Worm (Caenorhabditis elegans) whole organism, young adult: Measurements from ENCODE around the gene try-11.

Source experiments
- B0019.2 ChIP-seq: fragments of 200-800 bp; sonication (Bioruptor generic); conservative IDR thresholded peaks from 2 replicates; pipeline ENCODE4 v1.3.6; 2022; ENCODE audit warnings: missing genetic modification reagents, missing genetic modification characterization, missing compliant biosample characterization
- F33H1.4 ChIP-seq: fragments of 200-800 bp; sonication (Bioruptor generic); IDR thresholded peaks from 2 replicates; pipeline ENCODE4 v1.3.6; 2022; ENCODE audit warnings: missing genetic modification reagents, missing genetic modification characterization, missing compliant biosample characterization
- F39B2.1 ChIP-seq: fragments of 200-800 bp; sonication (Bioruptor generic); IDR thresholded peaks from 2 replicates; pipeline ENCODE4 v1.3.6; 2022; ENCODE audit warnings: missing genetic modification reagents, missing genetic modification characterization, missing compliant biosample characterization
- F57A8.1 ChIP-seq: fragments of 200-800 bp; sonication (Bioruptor generic); optimal IDR thresholded peaks from 2 replicates; lab custom pipeline; 2018; ENCODE audit warnings: mild to moderate bottlenecking, missing genetic modification characterization, moderate library complexity, missing compliant biosample characterization
- K11D2.4 ChIP-seq: fragments of 200-800 bp; sonication (Bioruptor generic); IDR thresholded peaks from 2 replicates; pipeline ENCODE4 v1.3.6; 2022; ENCODE audit warnings: missing genetic modification reagents, missing genetic modification characterization, missing compliant biosample characterization
- T07F8.4 ChIP-seq: sonication (generic microtip); optimal IDR thresholded peaks from 2 replicates; lab custom pipeline; 2016; ENCODE audit warnings: mild to moderate bottlenecking, missing genetic modification characterization, moderate library complexity, missing compliant biosample characterization
- T26A5.8 ChIP-seq: sonication (generic microtip); optimal IDR thresholded peaks from 2 replicates; lab custom pipeline; 2016; ENCODE audit warnings: missing genetic modification characterization, missing compliant biosample characterization
- Y56A3A.18 ChIP-seq: fragments of 200-800 bp; sonication (Bioruptor generic); IDR thresholded peaks from 2 replicates; pipeline ENCODE4 v1.3.6; 2022; ENCODE audit warnings: missing genetic modification reagents, missing genetic modification characterization, missing compliant biosample characterization
- Y79H2A.3 ChIP-seq: fragments of 200-800 bp; sonication (Bioruptor generic); conservative IDR thresholded peaks from 2 replicates; pipeline ENCODE4 v1.3.6; 2022; ENCODE audit warnings: missing genetic modification reagents, missing genetic modification characterization, missing compliant biosample characterization
- Y95B8A.8 ChIP-seq: fragments of 200-800 bp; sonication (Bioruptor generic); IDR thresholded peaks from 2 replicates; pipeline ENCODE4 v1.3.6; 2022; ENCODE audit warnings: missing genetic modification reagents, missing genetic modification characterization, missing compliant biosample characterization
- ZK185.1 ChIP-seq: sonication (generic microtip); optimal IDR thresholded peaks from 2 replicates; lab custom pipeline; 2016; ENCODE audit warnings: mild to moderate bottlenecking, missing genetic modification characterization, missing compliant biosample characterization; ENCODE audit not compliant: poor library complexity, severe bottlenecking
- akir-1 ChIP-seq: fragments of 200-800 bp; sonication (Bioruptor generic); optimal IDR thresholded peaks from 2 replicates; lab custom pipeline; 2018; ENCODE audit warnings: mild to moderate bottlenecking, missing genetic modification characterization, moderate library complexity, missing compliant biosample characterization
- aptf-3 ChIP-seq: fragments of 200-800 bp; sonication (Bioruptor generic); IDR thresholded peaks from 2 replicates; pipeline ENCODE4 v1.3.6; 2022; ENCODE audit warnings: missing genetic modification characterization, missing compliant biosample characterization
- atf-7 ChIP-seq: sonication (generic microtip); optimal IDR thresholded peaks from 2 replicates; lab custom pipeline; 2017; ENCODE audit warnings: mild to moderate bottlenecking, missing genetic modification characterization, missing compliant biosample characterization
- attf-3 ChIP-seq: fragments of 200-800 bp; sonication (Bioruptor generic); conservative IDR thresholded peaks from 2 replicates; pipeline ENCODE4 v1.3.6; 2022; ENCODE audit warnings: missing genetic modification reagents, missing genetic modification characterization, missing compliant biosample characterization
- attf-5 ChIP-seq: fragments of 200-800 bp; sonication (Bioruptor generic); optimal IDR thresholded peaks from 2 replicates; lab custom pipeline; 2018; ENCODE audit warnings: mild to moderate bottlenecking, missing genetic modification characterization, missing compliant biosample characterization
- attf-6 ChIP-seq: fragments of 200-800 bp; sonication (Bioruptor generic); IDR thresholded peaks from 2 replicates; pipeline ENCODE4 v1.3.6; 2022; ENCODE audit warnings: missing genetic modification reagents, missing genetic modification characterization, missing compliant biosample characterization
- ccch-3 ChIP-seq: fragments of 200-800 bp; sonication (Bioruptor generic); optimal IDR thresholded peaks from 2 replicates; lab custom pipeline; 2018; ENCODE audit warnings: mild to moderate bottlenecking, missing genetic modification characterization, missing compliant biosample characterization
- cebp-1 ChIP-seq, 2 experiments: fragments of 200-800 bp in 1 of 2; sonication (Bioruptor generic) in 1 of 2; sonication (generic microtip) in 1 of 2; IDR thresholded peaks in 1 of 2; optimal IDR thresholded peaks in 1 of 2; 2 replicates each; pipeline versions ENCODE4 v1.3.6 to Lab custom; 2017 to 2022; ENCODE audit warnings: missing compliant biosample characterization in 2 of 2, missing genetic modification characterization in 2 of 2, mild to moderate bottlenecking in 1 of 2, missing genetic modification reagents in 1 of 2, moderate library complexity in 1 of 2
- ceh-100 ChIP-seq: fragments of 200-800 bp; sonication (Bioruptor generic); IDR thresholded peaks from 2 replicates; pipeline ENCODE4 v1.3.6; 2022; ENCODE audit warnings: missing genetic modification reagents, missing genetic modification characterization, missing compliant biosample characterization
- chd-7 ChIP-seq: sonication (generic microtip); optimal IDR thresholded peaks from 2 replicates; lab custom pipeline; 2016; ENCODE audit warnings: mild to moderate bottlenecking, missing genetic modification characterization, moderate library complexity, missing compliant biosample characterization
- egl-18 ChIP-seq: fragments of 200-800 bp; sonication (Bioruptor generic); IDR thresholded peaks from 2 replicates; pipeline ENCODE4 v1.3.6; 2022; ENCODE audit warnings: missing genetic modification reagents, missing genetic modification characterization, missing compliant biosample characterization
- fkh-3 ChIP-seq: sonication (generic microtip); optimal IDR thresholded peaks from 2 replicates; lab custom pipeline; 2016; ENCODE audit warnings: mild to moderate bottlenecking, missing genetic modification characterization, missing compliant biosample characterization
- gei-17 ChIP-seq: fragments of 200-800 bp; sonication (Bioruptor generic); optimal IDR thresholded peaks from 2 replicates; lab custom pipeline; 2018; ENCODE audit warnings: mild to moderate bottlenecking, missing genetic modification characterization, missing compliant biosample characterization
- hlh-12 ChIP-seq: sonication (generic microtip); optimal IDR thresholded peaks from 2 replicates; lab custom pipeline; 2016; ENCODE audit warnings: missing genetic modification characterization, missing compliant biosample characterization
- hlh-26 ChIP-seq: fragments of 200-800 bp; sonication (Bioruptor generic); conservative IDR thresholded peaks from 2 replicates; pipeline ENCODE4 v1.3.6; 2022; ENCODE audit warnings: missing genetic modification reagents, missing genetic modification characterization, missing compliant biosample characterization
- lin-40 ChIP-seq: sonication (generic microtip); optimal IDR thresholded peaks from 2 replicates; lab custom pipeline; 2016; ENCODE audit warnings: missing genetic modification characterization, mild to moderate bottlenecking, missing compliant biosample characterization, missing genotype, missing genetic modification reagents
- madf-8 ChIP-seq: fragments of 200-800 bp; sonication (Bioruptor generic); conservative IDR thresholded peaks from 2 replicates; pipeline ENCODE4 v1.3.6; 2022; ENCODE audit warnings: missing genetic modification reagents, missing genetic modification characterization, missing compliant biosample characterization
- mel-28 ChIP-seq: sonication (generic microtip); optimal IDR thresholded peaks from 2 replicates; lab custom pipeline; 2016; ENCODE audit warnings: borderline replicate concordance, mild to moderate bottlenecking, missing genetic modification characterization, missing compliant biosample characterization
- nfya-1 ChIP-seq: sonication (generic microtip); optimal IDR thresholded peaks from 2 replicates; lab custom pipeline; 2017; ENCODE audit warnings: antibody characterized with exemption, missing compliant biosample characterization, missing genetic modification characterization, borderline replicate concordance; ENCODE audit not compliant: insufficient read depth
- nfyb-1 ChIP-seq: fragments of 200-800 bp; sonication (Bioruptor generic); IDR thresholded peaks from 2 replicates; pipeline ENCODE4 v1.3.6; 2022; ENCODE audit warnings: missing genetic modification reagents, missing genetic modification characterization, missing compliant biosample characterization
- pbrm-1 ChIP-seq: fragments of 200-800 bp; sonication (Bioruptor generic); IDR thresholded peaks from 2 replicates; pipeline ENCODE4 v1.3.6; 2022; ENCODE audit warnings: missing genetic modification reagents, missing genetic modification characterization, missing compliant biosample characterization
- rcor-1 ChIP-seq: fragments of 200-800 bp; sonication (Bioruptor generic); IDR thresholded peaks from 2 replicates; pipeline ENCODE4 v1.3.6; 2022; ENCODE audit warnings: missing genetic modification reagents, missing genetic modification characterization, missing compliant biosample characterization
- repo-1 ChIP-seq: sonication (generic microtip); optimal IDR thresholded peaks from 2 replicates; lab custom pipeline; 2017; ENCODE audit warnings: mild to moderate bottlenecking, missing genetic modification characterization, missing compliant biosample characterization
- rpc-1 ChIP-seq, 2 experiments: fragments of 150-350 bp in 1 of 2; sonication (generic microtip) in 1 of 2; optimal IDR thresholded peaks; 2 replicates each; lab custom pipeline; 2014 to 2018; ENCODE audit warnings: missing biosample characterization in 1 of 2, missing genetic modification characterization in 1 of 2, missing genetic modification reagents in 1 of 2, missing genotype in 1 of 2
- tbx-9 ChIP-seq: sonication (generic microtip); optimal IDR thresholded peaks from 2 replicates; lab custom pipeline; 2016; ENCODE audit warnings: borderline replicate concordance, missing genetic modification characterization, inconsistent platforms, missing compliant biosample characterization
- tlf-1 ChIP-seq: fragments of 200-800 bp; sonication (Bioruptor generic); optimal IDR thresholded peaks from 2 replicates; lab custom pipeline; 2018; ENCODE audit warnings: mild to moderate bottlenecking, missing genetic modification characterization, missing compliant biosample characterization
- zfh-2 ChIP-seq: fragments of 200-800 bp; sonication (Bioruptor generic); conservative IDR thresholded peaks from 2 replicates; pipeline ENCODE4 v1.3.6; 2022; ENCODE audit warnings: missing genetic modification reagents, missing genetic modification characterization, missing compliant biosample characterization
- zim-3 ChIP-seq: sonication (generic microtip); optimal IDR thresholded peaks from 2 replicates; lab custom pipeline; 2017; ENCODE audit warnings: mild to moderate bottlenecking, missing genetic modification characterization, moderate library complexity, missing compliant biosample characterization
- ztf-18 ChIP-seq: sonication (generic microtip); optimal IDR thresholded peaks from 2 replicates; lab custom pipeline; 2016; ENCODE audit warnings: missing genotype, mild to moderate bottlenecking, missing genetic modification characterization, missing compliant biosample characterization

try-11 gene

DNA sequence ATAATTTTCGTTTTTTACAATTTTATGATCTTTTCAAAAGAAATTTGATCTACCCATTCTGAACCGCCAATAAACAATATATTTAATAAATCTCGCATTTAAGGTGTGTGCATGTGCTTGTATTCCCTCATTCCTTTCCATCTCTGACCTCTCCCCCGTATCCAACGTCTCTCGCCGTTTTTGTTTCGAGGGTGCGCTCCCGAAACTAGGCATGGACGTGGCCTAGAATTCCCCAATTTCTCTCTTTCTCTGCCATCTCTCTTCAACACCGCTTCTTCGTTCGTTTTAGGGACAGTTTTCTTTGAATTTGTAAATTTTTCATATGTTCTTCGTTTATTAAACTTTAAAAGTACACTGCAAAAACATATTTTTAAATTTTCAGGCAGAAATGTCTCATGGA, 14.0 kb downstream of the try-11 start, which contains the start of gene F25E5.1 (continued):
- TF ChIP-seq hlh-26 (GFP tag; lab: Robert Waterston, UW): no peak
- no peak for TF ChIP-seq atf-7 (tag; lab: Kevin White, UChicago)
- no peak for TF ChIP-seq attf-6 (GFP tag; lab: Robert Waterston, UW)
- no peak for TF ChIP-seq zfh-2 (GFP tag; lab: Robert Waterston, UW)
- no peak for TF ChIP-seq F33H1.4
- TF ChIP-seq repo-1: no peak
- no peak for TF ChIP-seq rpc-1 (optimal IDR thresholded peaks at IDR 0.05; lab: Kevin White, UChicago)
- no peak for TF ChIP-seq rpc-1 (tag; optimal IDR thresholded peaks at IDR 0.05; lab: Kevin White, UChicago)
- no peak for TF ChIP-seq ccch-3 (GFP tag; lab: Kevin White, UChicago)
- TF ChIP-seq T07F8.4 (tag; lab: Kevin White, UChicago): no peak
- TF ChIP-seq tbx-9 (tag; lab: Kevin White, UChicago): no peak
- no peak for TF ChIP-seq aptf-3 (GFP tag; lab: Robert Waterston, UW)
- TF ChIP-seq gei-17: no peak
- peak; percentile 50 for TF ChIP-seq ZK185.1 (tag; lab: Kevin White, UChicago)
- TF ChIP-seq nfyb-1: no peak
- TF ChIP-seq Y56A3A.18 (GFP tag; lab: Robert Waterston, UW): no peak
- TF ChIP-seq Y79H2A.3: no peak
- TF ChIP-seq hlh-12: no peak
- TF ChIP-seq T26A5.8 (tag; lab: Kevin White, UChicago): no peak
- no peak for TF ChIP-seq egl-18 (GFP tag; lab: Robert Waterston, UW)
- peak; percentile 49 for TF ChIP-seq ztf-18 (tag; lab: Kevin White, UChicago)
- no peak for TF ChIP-seq K11D2.4 (GFP tag; lab: Robert Waterston, UW)
- TF ChIP-seq cebp-1 (GFP tag; IDR thresholded peaks at IDR 0.05; lab: Robert Waterston, UW): no peak
- TF ChIP-seq cebp-1 (tag; optimal IDR thresholded peaks at IDR 0.05; lab: Kevin White, UChicago): no peak
- no peak for TF ChIP-seq F39B2.1 (GFP tag; lab: Robert Waterston, UW)
- no peak for TF ChIP-seq B0019.2 (GFP tag; lab: Robert Waterston, UW)
- TF ChIP-seq F57A8.1: no peak
- no peak for TF ChIP-seq lin-40 (tag; lab: Kevin White, UChicago)
- TF ChIP-seq madf-8 (GFP tag; lab: Robert Waterston, UW): peak; percentile 46
- TF ChIP-seq ceh-100 (GFP tag; lab: Robert Waterston, UW): 0 out of 2 replicates have a peak, but pooled peaks have one; percentile 27
- no peak for TF ChIP-seq nfya-1 (tag; lab: Kevin White, UChicago)
- no peak for TF ChIP-seq akir-1 (GFP tag; lab: Kevin White, UChicago)
- TF ChIP-seq attf-5 (GFP tag; lab: Kevin White, UChicago): peak; percentile 91
- TF ChIP-seq rcor-1 (GFP tag; lab: Robert Waterston, UW): 0 out of 2 replicates have a peak, but pooled peaks have one; percentile 32
- TF ChIP-seq tlf-1: no peak
- TF ChIP-seq Y95B8A.8 (GFP tag; lab: Robert Waterston, UW): no peak
- peak; percentile 68; the same call in 1 of the 2 replicates for TF ChIP-seq pbrm-1 (GFP tag; lab: Robert Waterston, UW)
- no peak for TF ChIP-seq chd-7 (tag; lab: Kevin White, UChicago)

DNA sequence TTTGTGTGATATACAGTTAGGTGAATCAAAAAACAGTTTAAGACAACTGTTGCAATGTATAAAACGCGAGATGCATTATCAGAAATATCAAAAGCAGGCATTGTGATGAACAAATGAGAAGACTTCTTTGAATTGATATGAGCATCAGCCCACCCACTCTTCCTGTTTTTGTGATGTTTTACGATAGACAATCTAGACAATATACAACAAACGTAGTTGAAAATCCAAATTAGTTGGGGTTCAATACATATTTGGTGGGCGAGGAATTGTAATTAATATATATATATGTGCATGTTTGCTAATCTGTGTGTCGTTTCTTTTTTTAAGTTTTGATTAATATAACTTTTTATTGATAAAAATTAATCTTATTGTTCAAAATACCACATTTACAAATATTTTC, 21.3 kb downstream of the try-11 start, which contains the start of gene str-28:
Gene str-28, minus strand, starts transcription at position 101 of the 400 bp plus-strand sequence.
- TF ChIP-seq zim-3 (tag; lab: Kevin White, UChicago): no peak
- TF ChIP-seq chd-7 (tag; lab: Kevin White, UChicago): no peak
- no peak for TF ChIP-seq nfyb-1
- TF ChIP-seq mel-28 (tag; lab: Kevin White, UChicago): no peak
- TF ChIP-seq T07F8.4 (tag; lab: Kevin White, UChicago): no peak
- no peak for TF ChIP-seq attf-3 (GFP tag; lab: Robert Waterston, UW)
- TF ChIP-seq F39B2.1 (GFP tag; lab: Robert Waterston, UW): no peak
- TF ChIP-seq madf-8 (GFP tag; lab: Robert Waterston, UW): no peak
- no peak for TF ChIP-seq fkh-3 (tag; lab: Kevin White, UChicago)
- no peak for TF ChIP-seq nfya-1 (tag; lab: Kevin White, UChicago)
